Fruit fly (Drosophila melanogaster) whole organism, adult: ENCODE measurements around the gene CG4854.

Experiments used
- CG11617 ChIP-seq: fragments of 200-800 bp; sonication (Bioruptor generic); optimal IDR thresholded peaks from 2 replicates; lab custom pipeline; 2017; ENCODE audit warnings: mild to moderate bottlenecking, missing biosample characterization, missing genetic modification reagents, missing genetic modification characterization
- CG12768 ChIP-seq: fragments of 200-800 bp; sonication (Bioruptor generic); optimal IDR thresholded peaks from 2 replicates; lab custom pipeline; 2017; ENCODE audit warnings: missing biosample characterization, missing genetic modification characterization, mild to moderate bottlenecking, moderate library complexity, missing genetic modification reagents
- CG14711 ChIP-seq: fragments of 200-800 bp; sonication (Bioruptor generic); optimal IDR thresholded peaks from 2 replicates; lab custom pipeline; 2018; ENCODE audit warnings: missing biosample characterization, mild to moderate bottlenecking, missing genetic modification characterization, moderate library complexity
- CG1620 ChIP-seq: fragments of 200-800 bp; sonication (Bioruptor generic); optimal IDR thresholded peaks from 2 replicates; lab custom pipeline; 2016; ENCODE audit warnings: missing biosample characterization, missing genetic modification characterization
- CG33017 ChIP-seq: fragments of 200-800 bp; sonication (Bioruptor generic); optimal IDR thresholded peaks from 2 replicates; lab custom pipeline; 2018; ENCODE audit warnings: missing biosample characterization, mild to moderate bottlenecking, missing genetic modification characterization, moderate library complexity
- CG5204 ChIP-seq: fragments of 200-800 bp; sonication (Bioruptor generic); optimal IDR thresholded peaks from 2 replicates; lab custom pipeline; 2016; ENCODE audit warnings: missing biosample characterization, missing genetic modification characterization
- CG7045 ChIP-seq: fragments of 200-800 bp; sonication (Bioruptor generic); optimal IDR thresholded peaks from 2 replicates; lab custom pipeline; 2017; ENCODE audit warnings: missing biosample characterization, mild to moderate bottlenecking, missing genetic modification characterization
- CG7101 ChIP-seq: fragments of 200-800 bp; sonication (Bioruptor generic); optimal IDR thresholded peaks from 2 replicates; lab custom pipeline; 2018; ENCODE audit warnings: missing biosample characterization, mild to moderate bottlenecking, missing genetic modification characterization, moderate library complexity
- Clk ChIP-seq: fragments of 200-800 bp; sonication (Bioruptor generic); optimal IDR thresholded peaks from 2 replicates; lab custom pipeline; 2017; ENCODE audit warnings: missing biosample characterization, missing genetic modification characterization
- Crg-1 ChIP-seq: fragments of 200-800 bp; sonication (Bioruptor generic); optimal IDR thresholded peaks from 2 replicates; lab custom pipeline; 2016; ENCODE audit warnings: missing biosample characterization, missing genetic modification characterization
- Hr96 ChIP-seq: fragments of 200-800 bp; sonication (Bioruptor generic); optimal IDR thresholded peaks from 2 replicates; lab custom pipeline; 2016; ENCODE audit warnings: missing biosample characterization, missing genetic modification characterization
- Mnt ChIP-seq: fragments of 200-800 bp; sonication (Bioruptor generic); optimal IDR thresholded peaks from 2 replicates; lab custom pipeline; 2016; ENCODE audit warnings: missing biosample characterization, mild to moderate bottlenecking, missing genetic modification characterization
- bab1 ChIP-seq: fragments of 200-800 bp; sonication (Bioruptor generic); optimal IDR thresholded peaks from 3 replicates; lab custom pipeline; 2019; ENCODE audit warnings: missing biosample characterization, mild to moderate bottlenecking, missing genetic modification characterization, moderate library complexity
- cic ChIP-seq: fragments of 200-800 bp; sonication (Bioruptor generic); optimal IDR thresholded peaks from 2 replicates; lab custom pipeline; 2017; ENCODE audit warnings: missing biosample characterization, mild to moderate bottlenecking, missing genetic modification characterization, moderate library complexity
- cnc ChIP-seq, 2 experiments: fragments of >200 bp; optimal IDR thresholded peaks; 2 replicates each; lab custom pipeline; 2017
- kay ChIP-seq: fragments of 200-800 bp; sonication (Bioruptor generic); peaks from one replicate; lab custom pipeline; 2016; ENCODE audit warnings: missing biosample characterization, missing genetic modification characterization, borderline replicate concordance
- ovo ChIP-seq: fragments of 200-800 bp; sonication (Bioruptor generic); optimal IDR thresholded peaks from 2 replicates; lab custom pipeline; 2016; ENCODE audit warnings: missing biosample characterization, missing genetic modification characterization
- pad ChIP-seq: fragments of 200-800 bp; sonication (Bioruptor generic); optimal IDR thresholded peaks from 3 replicates; lab custom pipeline; 2017; ENCODE audit warnings: missing biosample characterization, missing genetic modification characterization, mild to moderate bottlenecking, moderate library complexity, missing genetic modification reagents
- tj ChIP-seq: fragments of 200-800 bp; sonication (Bioruptor generic); optimal IDR thresholded peaks from 3 replicates; lab custom pipeline; 2017; ENCODE audit warnings: missing biosample characterization, mild to moderate bottlenecking, missing genetic modification characterization, moderate library complexity
- toe ChIP-seq: fragments of 200-800 bp; sonication (Bioruptor generic); optimal IDR thresholded peaks from 2 replicates; lab custom pipeline; 2016; ENCODE audit warnings: missing biosample characterization, missing genetic modification characterization

CG4854 gene

dm6 chr3R:20012688-20013087, 15.2 kb upstream of the CG4854 start:
- TF ChIP-seq kay (GFP tag; lab: Kevin White, UChicago) (no peak), cic (GFP tag; lab: Kevin White, UChicago) (no peak), CG33017 (tag; lab: Kevin White, UChicago) (no peak), Clk (GFP tag; lab: Kevin White, UChicago) (no peak), CG1620 (GFP tag; lab: Kevin White, UChicago) (no peak), CG7101 (no peak), Crg-1 (GFP tag; lab: Kevin White, UChicago) (no peak), Mnt (no peak), CG12768 (no peak), CG14711 (tag; lab: Kevin White, UChicago) (no peak), tj (GFP tag; lab: Kevin White, UChicago) (no peak), cnc (optimal IDR thresholded peaks at IDR 0.05; lab: Kevin White, UChicago) (no peak), CG7045 (GFP tag; lab: Kevin White, UChicago) (no peak), Hr96 (GFP tag; lab: Kevin White, UChicago) (no peak)

- TF ChIP-seq ovo (GFP tag; lab: Kevin White, UChicago) (no peak), CG11617 (GFP tag; lab: Kevin White, UChicago) (no peak), CG5204 (GFP tag; lab: Kevin White, UChicago) (no peak), CG12768 (no peak), CG33017 (tag; lab: Kevin White, UChicago) (no peak), Hr96 (GFP tag; lab: Kevin White, UChicago) (no peak), bab1 (GFP tag; lab: Kevin White, UChicago) (no peak), Mnt (no peak), pad (GFP tag; lab: Kevin White, UChicago) (no peak), tj (GFP tag; lab: Kevin White, UChicago) (no peak), cnc (optimal IDR thresholded peaks at IDR 0.05; lab: Kevin White, UChicago) (no peak), CG14711 (tag; lab: Kevin White, UChicago) (no peak), CG7045 (GFP tag; lab: Kevin White, UChicago) (no peak), Clk (GFP tag; lab: Kevin White, UChicago) (no peak), CG7101 (no peak), kay (GFP tag; lab: Kevin White, UChicago) (no peak), Crg-1 (GFP tag; lab: Kevin White, UChicago) (no peak), CG1620 (GFP tag; lab: Kevin White, UChicago) (no peak)
Observed at dm6 chr3R:20013404-20013922, 14.4 kb upstream of the CG4854 start, which contains the start of the genes CG17190 and CG4836. TSS of gene CG17190 (minus strand) at chr3R:20013504. TSS of gene CG4836 (plus strand) at chr3R:20013872.

- TF ChIP-seq cnc (optimal IDR thresholded peaks at IDR 0.05; lab: Kevin White, UChicago) (no peak), CG33017 (tag; lab: Kevin White, UChicago) (peak; percentile 80), kay (GFP tag; lab: Kevin White, UChicago) (no peak), Crg-1 (GFP tag; lab: Kevin White, UChicago) (peak; percentile 64), CG11617 (GFP tag; lab: Kevin White, UChicago) (peak; percentile 92), bab1 (GFP tag; lab: Kevin White, UChicago) (peak; percentile 25), tj (GFP tag; lab: Kevin White, UChicago) (peak; percentile 69), Mnt (peak; percentile 26), Hr96 (GFP tag; lab: Kevin White, UChicago) (peak; percentile 86), CG1620 (GFP tag; lab: Kevin White, UChicago) (peak; percentile 87), cic (GFP tag; lab: Kevin White, UChicago) (peak; percentile 14), CG7101 (peak; percentile 80), pad (GFP tag; lab: Kevin White, UChicago) (peak; percentile 61), CG7045 (GFP tag; lab: Kevin White, UChicago) (peak; percentile 85), CG14711 (tag; lab: Kevin White, UChicago) (peak; percentile 59), Clk (GFP tag; lab: Kevin White, UChicago) (peak; percentile 10), ovo (GFP tag; lab: Kevin White, UChicago) (peak; percentile 62), toe (GFP tag; lab: Kevin White, UChicago) (peak; percentile 84), CG5204 (GFP tag; lab: Kevin White, UChicago) (peak; percentile 94), CG12768 (peak; percentile 58)
Observed at dm6 chr3R:20021152-20021769, 6.6 kb upstream of the CG4854 start, which contains the start of the genes PIG-L and psidin. TSS of gene PIG-L (minus strand) at chr3R:20021338. TSS of gene psidin (plus strand) at chr3R:20021704.

- peak; percentile 67 for TF ChIP-seq Clk (GFP tag; lab: Kevin White, UChicago)
- no peak for TF ChIP-seq bab1 (GFP tag; lab: Kevin White, UChicago)
- peak; percentile 85 for TF ChIP-seq CG11617 (GFP tag; lab: Kevin White, UChicago)
- no peak for TF ChIP-seq kay (GFP tag; lab: Kevin White, UChicago)
- TF ChIP-seq ovo (GFP tag; lab: Kevin White, UChicago): peak; percentile 33
- peak; percentile 77 for TF ChIP-seq CG12768
- TF ChIP-seq CG5204 (GFP tag; lab: Kevin White, UChicago): peak; percentile 72
- TF ChIP-seq pad (GFP tag; lab: Kevin White, UChicago): peak; percentile 65
- TF ChIP-seq toe (GFP tag; lab: Kevin White, UChicago): peak; percentile 86
- peak; percentile 76 for TF ChIP-seq CG7101
- peak; percentile 42 for TF ChIP-seq Hr96 (GFP tag; lab: Kevin White, UChicago)
- peak; percentile 58 for TF ChIP-seq CG14711 (tag; lab: Kevin White, UChicago)
- peak; percentile 55 for TF ChIP-seq Crg-1 (GFP tag; lab: Kevin White, UChicago)
- TF ChIP-seq CG7045 (GFP tag; lab: Kevin White, UChicago): peak; percentile 79
- TF ChIP-seq cic (GFP tag; lab: Kevin White, UChicago): peak; percentile 1
- peak; percentile 59 for TF ChIP-seq CG1620 (GFP tag; lab: Kevin White, UChicago)
- TF ChIP-seq CG33017 (tag; lab: Kevin White, UChicago): peak; percentile 54
- TF ChIP-seq cnc (optimal IDR thresholded peaks at IDR 0.05; lab: Kevin White, UChicago): no peak
- peak; percentile 54 for TF ChIP-seq tj (GFP tag; lab: Kevin White, UChicago)
- TF ChIP-seq Mnt: peak; percentile 49
Observed at dm6 chr3R:20031043-20031763, 3.3 kb downstream of the CG4854 start, which contains the start of gene trem. TSS of gene trem (minus strand) at chr3R:20031309.
